Fruit fly (Drosophila melanogaster): ENCODE measurements around the gene Cht7.
A peak's percentile ranks its signal among the peaks of the same experiment; 100 is the strongest.

Gene Cht7

DNA sequence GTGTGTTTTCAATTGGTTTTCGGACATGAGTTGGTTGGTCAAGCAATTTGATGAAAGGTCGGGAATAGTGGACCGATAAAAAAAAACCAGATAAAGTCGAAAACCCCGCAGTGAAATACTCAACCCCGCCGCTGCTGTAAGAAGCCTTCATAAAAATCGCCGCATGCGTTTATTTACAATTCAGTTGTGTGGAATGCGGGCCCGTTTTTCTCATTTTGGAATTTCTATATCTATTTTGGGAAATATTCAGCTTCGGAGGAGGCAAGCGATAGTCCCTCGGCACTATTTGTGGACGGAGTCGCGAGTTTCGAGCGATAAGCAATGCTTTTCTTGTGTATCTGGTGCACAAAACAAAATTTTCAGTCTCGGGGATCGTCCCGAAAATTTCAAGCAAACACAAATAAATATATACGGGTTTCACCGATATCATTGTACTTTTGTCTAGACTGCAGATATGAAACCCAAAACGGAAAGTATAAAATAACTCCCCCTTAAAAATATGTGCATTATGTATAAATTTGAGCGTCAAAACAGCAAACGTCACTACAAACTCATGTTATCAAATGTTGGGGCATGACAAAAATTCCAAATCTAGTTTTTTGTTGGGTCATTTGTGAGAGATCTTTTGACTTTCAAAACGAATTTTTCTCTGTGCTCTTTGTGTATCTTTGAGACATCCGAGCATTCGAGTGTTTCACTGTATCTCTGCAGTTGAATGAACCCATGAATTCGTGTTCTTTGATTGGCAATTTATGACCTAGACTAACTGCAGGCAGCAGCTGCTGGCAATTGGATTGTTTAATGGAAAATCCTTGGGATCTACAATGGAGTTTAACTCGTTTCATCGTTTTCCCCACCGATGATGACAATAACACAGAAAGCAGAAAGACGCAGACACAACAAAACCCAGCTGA lies 47.5 kb downstream of the Cht7 start (continued):
- no peak for TF ChIP-seq CG7372 (GFP tag; IDR thresholded peaks at IDR 0.05)
- peak; percentile 52 for TF ChIP-seq CG13424 (tag; optimal IDR thresholded peaks at IDR 0.05)
- TF ChIP-seq gem (tag; optimal IDR thresholded peaks at IDR 0.05), result peak; percentile 61
- TF ChIP-seq pros (GFP tag; optimal IDR thresholded peaks at IDR 0.05), result peak; percentile 44
- peak; percentile 97 for TF ChIP-seq CG2199 (GFP tag; IDR thresholded peaks at IDR 0.05)
- TF ChIP-seq Bteb2 (GFP tag; optimal IDR thresholded peaks at IDR 0.05), result no peak
- TF ChIP-seq odd (GFP tag; optimal IDR thresholded peaks at IDR 0.05), result peak; percentile 37
- TF ChIP-seq z (GFP tag; IDR thresholded peaks at IDR 0.05), result 0 out of 3 replicates have a peak, but pooled peaks have one; percentile 8

DNA sequence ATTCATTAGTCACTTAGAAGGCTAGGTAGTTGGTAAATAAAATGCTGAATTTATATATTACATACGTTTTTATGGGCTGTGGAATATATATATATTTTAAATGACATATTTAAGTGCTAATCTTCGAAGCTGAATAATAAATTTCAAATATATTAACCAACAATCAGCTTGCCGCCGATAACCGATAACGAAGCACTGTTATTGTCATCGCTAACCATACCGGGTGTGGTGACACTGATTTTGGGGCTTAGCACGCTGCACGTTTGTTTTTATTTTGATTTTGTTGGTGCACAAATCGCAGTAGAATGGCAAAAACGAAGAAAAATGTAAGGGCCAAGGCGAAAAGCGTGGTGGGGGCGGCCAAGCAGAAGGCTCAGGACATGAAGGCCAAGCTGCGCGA lies 51.9 kb downstream of the Cht7 start, which contains the start of gene CG16753:
TSS of gene CG16753 (plus strand) at position 229 of the 400 bp plus-strand sequence.
- no peak for TF ChIP-seq CG8388 (GFP tag; optimal IDR thresholded peaks at IDR 0.05)
- no peak for TF ChIP-seq Atf3 (GFP tag; optimal IDR thresholded peaks at IDR 0.05)
- no peak for TF ChIP-seq CG15601 (tag; optimal IDR thresholded peaks at IDR 0.05)
- TF ChIP-seq HLH54F (GFP tag; optimal IDR thresholded peaks at IDR 0.05), result no peak
- no peak for TF ChIP-seq eyg (GFP tag; optimal IDR thresholded peaks at IDR 0.05)
- TF ChIP-seq Awh (GFP tag; IDR thresholded peaks at IDR 0.05), result no peak
- no peak for TF ChIP-seq CG31224 (GFP tag; IDR thresholded peaks at IDR 0.05)
- TF ChIP-seq al (GFP tag; IDR thresholded peaks at IDR 0.05), result no peak
- TF ChIP-seq chif (GFP tag; optimal IDR thresholded peaks at IDR 0.05), result no peak
- TF ChIP-seq CG10979 (tag; optimal IDR thresholded peaks at IDR 0.05), result no peak
- TF ChIP-seq CG14441 (GFP tag; IDR thresholded peaks at IDR 0.05), result no peak
- TF ChIP-seq nerfin-2 (GFP tag; IDR thresholded peaks at IDR 0.05; ENCODE audit: partially characterized antibody), result peak; percentile 52; the same call in 1 of the 2 replicates
- TF ChIP-seq Gsc (GFP tag; IDR thresholded peaks at IDR 0.05), result no peak
- no peak for TF ChIP-seq gcm2 (GFP tag; optimal IDR thresholded peaks at IDR 0.05)
- TF ChIP-seq CG6175 (GFP tag; IDR thresholded peaks at IDR 0.05), result no peak
- no peak for TF ChIP-seq ranshi (GFP tag; IDR thresholded peaks at IDR 0.05)
- TF ChIP-seq lbe (GFP tag; optimal IDR thresholded peaks at IDR 0.05), result no peak
- TF ChIP-seq CG7357 (GFP tag; IDR thresholded peaks at IDR 0.05), result no peak
- TF ChIP-seq CG10959 (GFP tag; IDR thresholded peaks at IDR 0.05), result no peak
- no peak for TF ChIP-seq crp (GFP tag; optimal IDR thresholded peaks at IDR 0.05)
- no peak for TF ChIP-seq sc (optimal IDR thresholded peaks at IDR 0.05)
- TF ChIP-seq sc (GFP tag; optimal IDR thresholded peaks at IDR 0.05), result no peak
- no peak for TF ChIP-seq her (GFP tag; optimal IDR thresholded peaks at IDR 0.05)
- TF ChIP-seq Vsx1 (GFP tag; optimal IDR thresholded peaks at IDR 0.05), result no peak
- no peak for TF ChIP-seq maf-S (GFP tag; optimal IDR thresholded peaks at IDR 0.05)
- TF ChIP-seq usp (GFP tag; optimal IDR thresholded peaks at IDR 0.05), result no peak
- no peak for TF ChIP-seq CG31388 (GFP tag; optimal IDR thresholded peaks at IDR 0.05)
- TF ChIP-seq CG4360 (GFP tag; IDR thresholded peaks at IDR 0.05), result no peak
- no peak for TF ChIP-seq Ets65A (GFP tag)
- TF ChIP-seq Hr3 (GFP tag; optimal IDR thresholded peaks at IDR 0.05), result no peak
- no peak for TF ChIP-seq CG15011 (GFP tag; optimal IDR thresholded peaks at IDR 0.05)
- TF ChIP-seq CG8089 (GFP tag; optimal IDR thresholded peaks at IDR 0.05), result no peak
- TF ChIP-seq CG4730 (GFP tag; IDR thresholded peaks at IDR 0.05), result no peak
- TF ChIP-seq nau (GFP tag; optimal IDR thresholded peaks at IDR 0.05), result no peak
- peak; percentile 76 for TF ChIP-seq CG13287 (GFP tag; IDR thresholded peaks at IDR 0.05; ENCODE audit: partially characterized antibody)
- TF ChIP-seq gcm (GFP tag; optimal IDR thresholded peaks at IDR 0.05), result no peak
- TF ChIP-seq en (GFP tag; optimal IDR thresholded peaks at IDR 0.05), result no peak
- peak; percentile 72 for TF ChIP-seq MBD-R2 (GFP tag; IDR thresholded peaks at IDR 0.05)
- no peak for TF ChIP-seq CG10654 (GFP tag; optimal IDR thresholded peaks at IDR 0.05)
- TF ChIP-seq CG9437 (GFP tag; optimal IDR thresholded peaks at IDR 0.05), result no peak
- TF ChIP-seq org-1 (GFP tag; optimal IDR thresholded peaks at IDR 0.05), result no peak
- TF ChIP-seq Six4 (GFP tag; optimal IDR thresholded peaks at IDR 0.05), result no peak

Data from whole organism, embryonic.